Worm (Caenorhabditis elegans) whole organism, mixed stage, embryonic: ENCODE data around the gene C11H1.5.

Experiments
- M03D4.4 ChIP-seq: sonication (generic microtip); optimal IDR thresholded peaks from 2 replicates; lab custom pipeline; 2017; ENCODE audit warnings: mild to moderate bottlenecking, missing genetic modification characterization, missing compliant biosample characterization
- bed-3 ChIP-seq: fragments of 200-800 bp; sonication (Bioruptor generic); optimal IDR thresholded peaks from 3 replicates; lab custom pipeline; 2018; ENCODE audit warnings: mild to moderate bottlenecking, missing genetic modification characterization, moderate library complexity, missing compliant biosample characterization
- blmp-1 ChIP-seq: fragments of 150-350 bp; optimal IDR thresholded peaks from 2 replicates; lab custom pipeline; 2014; ENCODE audit warnings: missing biosample characterization, missing genetic modification characterization
- ceh-39 ChIP-seq: fragments of 150-350 bp; optimal IDR thresholded peaks from 2 replicates; lab custom pipeline; 2014; ENCODE audit warnings: missing biosample characterization, missing genetic modification characterization
- ceh-43 ChIP-seq: fragments of 200-800 bp; sonication (Bioruptor generic); optimal IDR thresholded peaks from 2 replicates; lab custom pipeline; 2018; ENCODE audit warnings: mild to moderate bottlenecking, missing genetic modification characterization, moderate library complexity, missing compliant biosample characterization
- ceh-83 ChIP-seq: fragments of 200-800 bp; sonication (Bioruptor generic); optimal IDR thresholded peaks from 2 replicates; lab custom pipeline; 2018; ENCODE audit warnings: mild to moderate bottlenecking, missing genetic modification characterization, missing compliant biosample characterization
- ces-1 ChIP-seq: fragments of 150-350 bp; optimal IDR thresholded peaks from 2 replicates; lab custom pipeline; 2014; ENCODE audit warnings: missing biosample characterization, missing genetic modification reagents, missing genetic modification characterization
- cnd-1 ChIP-seq: fragments of 200-800 bp; sonication (Bioruptor generic); optimal IDR thresholded peaks from 2 replicates; lab custom pipeline; 2018; ENCODE audit warnings: mild to moderate bottlenecking, missing genetic modification characterization, missing compliant biosample characterization
- drap-1 ChIP-seq: fragments of 200-800 bp; sonication (Bioruptor generic); optimal IDR thresholded peaks from 3 replicates; lab custom pipeline; 2018; ENCODE audit warnings: mild to moderate bottlenecking, missing genetic modification characterization, missing compliant biosample characterization
- elt-1 ChIP-seq: sonication (generic microtip); optimal IDR thresholded peaks from 2 replicates; lab custom pipeline; 2017; ENCODE audit warnings: missing genetic modification characterization, mild to moderate bottlenecking, missing compliant biosample characterization, antibody characterized with exemption, moderate library complexity, borderline replicate concordance; ENCODE audit not compliant: insufficient read depth
- elt-3 ChIP-seq: fragments of 150-350 bp; optimal IDR thresholded peaks from 2 replicates; lab custom pipeline; 2014; ENCODE audit warnings: missing biosample characterization, missing genetic modification characterization
- flh-1 ChIP-seq: fragments of 200-800 bp; sonication (Bioruptor generic); optimal IDR thresholded peaks from 2 replicates; lab custom pipeline; 2018; ENCODE audit warnings: mild to moderate bottlenecking, missing genetic modification characterization, moderate library complexity, missing compliant biosample characterization
- ham-2 ChIP-seq: fragments of 200-800 bp; sonication (Bioruptor generic); optimal IDR thresholded peaks from 2 replicates; lab custom pipeline; 2018; ENCODE audit warnings: mild to moderate bottlenecking, missing genetic modification characterization, missing compliant biosample characterization
- hlh-1 ChIP-seq: fragments of 150-350 bp; optimal IDR thresholded peaks from 2 replicates; lab custom pipeline; 2014; ENCODE audit warnings: missing biosample characterization, missing genetic modification reagents, missing genetic modification characterization
- lin-13 ChIP-seq: fragments of 150-350 bp; optimal IDR thresholded peaks from 2 replicates; lab custom pipeline; 2014; ENCODE audit warnings: missing biosample characterization, missing genetic modification characterization
- lin-32 ChIP-seq: fragments of 200-800 bp; sonication (Bioruptor generic); optimal IDR thresholded peaks from 2 replicates; lab custom pipeline; 2018; ENCODE audit warnings: mild to moderate bottlenecking, missing genetic modification characterization, missing compliant biosample characterization
- lsy-2 ChIP-seq: fragments of 150-350 bp; optimal IDR thresholded peaks from 2 replicates; lab custom pipeline; 2014; ENCODE audit warnings: missing biosample characterization, missing genetic modification characterization
- mab-5 ChIP-seq: fragments of 150-350 bp; optimal IDR thresholded peaks from 2 replicates; lab custom pipeline; 2014; ENCODE audit warnings: missing biosample characterization, missing genetic modification characterization
- mep-1 ChIP-seq: fragments of 150-350 bp; optimal IDR thresholded peaks from 2 replicates; lab custom pipeline; 2017; ENCODE audit warnings: missing biosample characterization, missing genetic modification reagents, missing genetic modification characterization, inconsistent platforms
- mls-2 ChIP-seq: sonication (generic microtip); optimal IDR thresholded peaks from 2 replicates; lab custom pipeline; 2016; ENCODE audit warnings: mild to moderate bottlenecking, missing genetic modification characterization, moderate library complexity, missing compliant biosample characterization
- nhr-12 ChIP-seq: fragments of 150-350 bp; optimal IDR thresholded peaks from 2 replicates; lab custom pipeline; 2014; ENCODE audit warnings: missing biosample characterization, missing genetic modification characterization
- nhr-2 ChIP-seq: fragments of 150-350 bp; optimal IDR thresholded peaks from 2 replicates; lab custom pipeline; 2014; ENCODE audit warnings: missing biosample characterization, missing genetic modification characterization
- nhr-237 ChIP-seq: fragments of 150-350 bp; optimal IDR thresholded peaks from 2 replicates; lab custom pipeline; 2014; ENCODE audit warnings: missing biosample characterization, missing genetic modification characterization
- nhr-28 ChIP-seq: fragments of 150-350 bp; optimal IDR thresholded peaks from 2 replicates; lab custom pipeline; 2014; ENCODE audit warnings: missing biosample characterization, missing genetic modification characterization
- nhr-76 ChIP-seq: sonication (generic microtip); optimal IDR thresholded peaks from 2 replicates; lab custom pipeline; 2017; ENCODE audit warnings: missing biosample characterization, missing genetic modification characterization
- pha-4 ChIP-seq: fragments of 150-350 bp; optimal IDR thresholded peaks from 2 replicates; lab custom pipeline; 2018; ENCODE audit warnings: missing biosample characterization, missing genetic modification reagents, missing genetic modification characterization
- sem-2 ChIP-seq: fragments of 200-800 bp; sonication (Bioruptor generic); optimal IDR thresholded peaks from 2 replicates; lab custom pipeline; 2018; ENCODE audit warnings: mild to moderate bottlenecking, missing genetic modification characterization, missing compliant biosample characterization
- snpc-4 ChIP-seq: fragments of 150-350 bp; optimal IDR thresholded peaks from 2 replicates; lab custom pipeline; 2014; ENCODE audit warnings: missing biosample characterization, missing genetic modification characterization
- sptf-1 ChIP-seq: sonication (generic microtip); optimal IDR thresholded peaks from 2 replicates; lab custom pipeline; 2017; ENCODE audit warnings: mild to moderate bottlenecking, missing genetic modification characterization, moderate library complexity, missing compliant biosample characterization
- tbx-8 ChIP-seq: fragments of 200-800 bp; sonication (Bioruptor generic); optimal IDR thresholded peaks from 2 replicates; lab custom pipeline; 2018; ENCODE audit warnings: mild to moderate bottlenecking, missing genetic modification characterization, moderate library complexity, missing compliant biosample characterization
- unc-120 ChIP-seq: sonication (generic microtip); optimal IDR thresholded peaks from 2 replicates; lab custom pipeline; 2017; ENCODE audit warnings: missing genetic modification characterization, missing compliant biosample characterization; ENCODE audit not compliant: poor library complexity, severe bottlenecking
- unc-39 ChIP-seq: fragments of 150-350 bp; optimal IDR thresholded peaks from 2 replicates; lab custom pipeline; 2014; ENCODE audit warnings: missing biosample characterization, missing genetic modification characterization
- unc-62 ChIP-seq: fragments of 150-350 bp; optimal IDR thresholded peaks from 2 replicates; lab custom pipeline; 2014; ENCODE audit warnings: missing biosample characterization, missing genetic modification reagents, missing genetic modification characterization
- zip-8 ChIP-seq: fragments of 150-350 bp; optimal IDR thresholded peaks from 2 replicates; lab custom pipeline; 2014; ENCODE audit warnings: missing biosample characterization, missing genetic modification characterization
- ztf-11 ChIP-seq: fragments of 150-350 bp; optimal IDR thresholded peaks from 2 replicates; lab custom pipeline; 2014; ENCODE audit warnings: missing biosample characterization, missing genetic modification characterization

Gene C11H1.5

DNA sequence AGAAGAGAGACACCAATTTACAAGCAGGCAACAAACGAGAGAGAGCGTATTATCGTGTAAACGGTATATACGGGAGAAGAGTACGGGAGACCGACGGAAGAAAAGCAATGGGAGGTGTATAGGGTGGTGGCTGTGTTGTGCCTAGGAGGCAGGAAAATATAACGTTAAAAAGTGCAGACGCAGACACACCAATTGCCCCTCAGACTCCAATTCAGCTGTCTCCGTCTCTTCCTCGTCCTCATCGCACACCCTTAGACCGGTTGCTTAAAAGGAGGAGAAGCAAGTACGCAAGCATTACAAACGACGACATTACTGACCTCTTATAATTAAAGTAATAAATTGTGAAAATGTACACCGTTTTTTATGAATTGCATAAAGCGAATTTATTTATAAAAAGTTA is 9.4 kb upstream of the C11H1.5 start:
- peak; percentile 49 for TF ChIP-seq unc-62 (GFP tag; lab: Kevin White, UChicago)
- TF ChIP-seq mab-5 (tag; lab: Kevin White, UChicago) = peak; percentile 38
- no peak for TF ChIP-seq zip-8 (tag; lab: Kevin White, UChicago)
- TF ChIP-seq cnd-1 = peak; percentile 61
- TF ChIP-seq nhr-12 = no peak
- no peak for TF ChIP-seq nhr-2 (tag; lab: Kevin White, UChicago)
- peak; percentile 80 for TF ChIP-seq mls-2 (tag; lab: Kevin White, UChicago)
- no peak for TF ChIP-seq nhr-28 (tag; lab: Kevin White, UChicago)
- peak; percentile 46 for TF ChIP-seq M03D4.4 (tag; lab: Kevin White, UChicago)
- TF ChIP-seq ham-2 (GFP tag; lab: Kevin White, UChicago) = peak; percentile 90
- no peak for TF ChIP-seq ceh-39 (tag; lab: Kevin White, UChicago)
- TF ChIP-seq flh-1 (GFP tag; lab: Kevin White, UChicago) = no peak
- TF ChIP-seq nhr-237 = peak; percentile 81
- TF ChIP-seq ztf-11 (tag; lab: Kevin White, UChicago) = peak; percentile 59
- no peak for TF ChIP-seq bed-3
- TF ChIP-seq snpc-4 (tag; lab: Kevin White, UChicago) = no peak
- peak; percentile 98 for TF ChIP-seq unc-120
- peak; percentile 49 for TF ChIP-seq drap-1 (GFP tag; lab: Kevin White, UChicago)
- peak; percentile 66 for TF ChIP-seq ceh-43 (GFP tag; lab: Kevin White, UChicago)
- peak; percentile 89 for TF ChIP-seq lsy-2 (tag; lab: Kevin White, UChicago)
- peak; percentile 69 for TF ChIP-seq sptf-1 (tag; lab: Kevin White, UChicago)
- no peak for TF ChIP-seq blmp-1
- TF ChIP-seq pha-4 (tag; lab: Kevin White, UChicago) = peak; percentile 62
- TF ChIP-seq lin-13 (tag; lab: Kevin White, UChicago) = peak; percentile 93
- TF ChIP-seq lin-32 (GFP tag; lab: Kevin White, UChicago) = no peak
- peak; percentile 81 for TF ChIP-seq hlh-1 (tag; lab: Kevin White, UChicago)
- TF ChIP-seq ces-1 (GFP tag; lab: Kevin White, UChicago) = peak; percentile 89
- TF ChIP-seq sem-2 (GFP tag; lab: Kevin White, UChicago) = no peak
- TF ChIP-seq elt-1 = peak; percentile 43
- no peak for TF ChIP-seq tbx-8 (GFP tag; lab: Kevin White, UChicago)
- TF ChIP-seq ceh-83 (GFP tag; lab: Kevin White, UChicago) = no peak
- TF ChIP-seq unc-39 (tag; lab: Kevin White, UChicago) = no peak
- no peak for TF ChIP-seq nhr-76 (tag; lab: Kevin White, UChicago)
- TF ChIP-seq mep-1 (tag; lab: Kevin White, UChicago) = peak; percentile 86
- TF ChIP-seq elt-3 (tag; lab: Kevin White, UChicago) = no peak

DNA sequence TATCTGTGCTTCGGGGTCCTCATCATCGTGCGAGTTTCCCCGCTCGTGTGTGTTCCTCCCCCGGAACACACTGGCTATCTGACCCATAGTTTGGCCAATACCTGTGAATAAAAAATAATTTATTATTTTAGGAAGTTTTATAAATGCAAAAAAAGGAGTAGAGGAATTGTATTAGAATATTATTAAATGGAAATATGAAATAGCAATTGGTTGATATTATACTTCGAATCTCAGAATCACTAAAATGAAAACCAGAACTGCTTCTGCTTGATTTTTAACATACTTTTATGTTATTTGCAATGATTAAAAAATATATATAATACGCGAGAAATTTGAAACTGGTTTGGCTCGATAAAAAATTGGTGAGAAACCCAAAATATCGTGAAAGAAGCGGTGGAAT is 8.6 kb upstream of the C11H1.5 start, which contains the start of gene mgrn-1:
mgrn-1 (minus strand) TSS at position 101 of the 400 bp plus-strand sequence.
- TF ChIP-seq sem-2 (GFP tag; lab: Kevin White, UChicago) (no peak), ceh-39 (tag; lab: Kevin White, UChicago) (no peak), bed-3 (no peak), mls-2 (tag; lab: Kevin White, UChicago) (no peak), nhr-28 (tag; lab: Kevin White, UChicago) (no peak), unc-120 (no peak), mab-5 (tag; lab: Kevin White, UChicago) (no peak), tbx-8 (GFP tag; lab: Kevin White, UChicago) (no peak), nhr-237 (no peak), snpc-4 (tag; lab: Kevin White, UChicago) (no peak), hlh-1 (tag; lab: Kevin White, UChicago) (no peak)
- TF ChIP-seq, all 35 proteins: peak for 0

DNA sequence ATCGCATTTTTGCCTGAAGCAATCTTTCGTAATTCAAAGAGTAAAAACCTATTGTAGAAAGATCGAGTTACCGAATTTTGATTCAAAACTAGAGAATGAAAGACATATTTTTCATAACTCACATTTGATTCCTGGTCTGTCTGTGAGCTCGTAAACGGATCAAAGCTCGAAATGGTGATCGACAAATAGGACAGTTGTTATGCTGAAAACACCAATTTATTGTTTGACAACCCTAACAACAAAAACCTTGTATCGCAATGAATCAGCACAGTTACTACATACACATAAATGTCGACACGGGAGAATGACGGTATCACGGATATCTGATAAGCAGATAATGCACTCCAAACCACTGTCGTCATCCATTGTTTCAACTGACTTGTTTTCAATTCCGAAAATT is 6.7 kb upstream of the C11H1.5 start:
- TF ChIP-seq pha-4 (tag; lab: Kevin White, UChicago) (no peak), flh-1 (GFP tag; lab: Kevin White, UChicago) (no peak), lin-32 (GFP tag; lab: Kevin White, UChicago) (no peak), nhr-12 (no peak), unc-39 (tag; lab: Kevin White, UChicago) (no peak), lin-13 (tag; lab: Kevin White, UChicago) (no peak), sptf-1 (tag; lab: Kevin White, UChicago) (no peak), tbx-8 (GFP tag; lab: Kevin White, UChicago) (no peak), drap-1 (GFP tag; lab: Kevin White, UChicago) (no peak), ces-1 (GFP tag; lab: Kevin White, UChicago) (no peak), ham-2 (GFP tag; lab: Kevin White, UChicago) (no peak), blmp-1 (no peak), cnd-1 (no peak), ceh-39 (tag; lab: Kevin White, UChicago) (no peak), nhr-28 (tag; lab: Kevin White, UChicago) (no peak), ztf-11 (tag; lab: Kevin White, UChicago) (no peak)
